Worm (Caenorhabditis elegans): ENCODE measurements around the gene T14A8.2.
A peak's percentile ranks its signal among the peaks of the same experiment; 100 is the strongest.

- TF ChIP-seq fkh-10 (GFP tag; optimal IDR thresholded peaks at IDR 0.05), result no peak
- peak; percentile 23 for TF ChIP-seq lin-15B (tag; optimal IDR thresholded peaks at IDR 0.05)
- TF ChIP-seq ZK546.5 (tag; optimal IDR thresholded peaks at IDR 0.05), result no peak
- TF ChIP-seq fos-1 (tag; optimal IDR thresholded peaks at IDR 0.05), result no peak
- no peak for TF ChIP-seq nhr-12 (tag; optimal IDR thresholded peaks at IDR 0.05)
- TF ChIP-seq nfya-1 (tag; optimal IDR thresholded peaks at IDR 0.05; ENCODE audit: insufficient read depth), result peak; percentile 96
- TF ChIP-seq unc-39 (tag; optimal IDR thresholded peaks at IDR 0.05), result no peak
- TF ChIP-seq nhr-76 (tag; optimal IDR thresholded peaks at IDR 0.05), result no peak
- TF ChIP-seq tbx-2 (tag; optimal IDR thresholded peaks at IDR 0.05), result peak; percentile 60
These were observed 23.2 kb upstream of the T14A8.2 start for ce11 chrIV:7845585-7845984.

All from whole organism, L3 larva.